Fruit fly (Drosophila melanogaster) whole organism, embryonic: ENCODE measurements around the gene CG43702.
A peak's percentile ranks its signal among the peaks of the same experiment; 100 is the strongest.

Source experiments
- BEAF-32 ChIP-seq: fragments of 200-800 bp; sonication (Bioruptor generic); optimal IDR thresholded peaks from 3 replicates; lab custom pipeline; 2017; ENCODE audit warnings: missing biosample characterization, missing genetic modification characterization, mild to moderate bottlenecking, moderate library complexity, missing genetic modification reagents
- Bdp1 ChIP-seq: fragments of 200-800 bp; sonication (Bioruptor generic); optimal IDR thresholded peaks from 3 replicates; lab custom pipeline; 2016; ENCODE audit warnings: missing biosample characterization, missing genetic modification characterization
- Bgb ChIP-seq: fragments of 200-800 bp; sonication (Bioruptor generic); IDR thresholded peaks from 2 replicates; pipeline ENCODE4 v1.3.6; 2022; ENCODE audit warnings: missing biosample characterization, missing genetic modification characterization; ENCODE audit not compliant: partially characterized antibody
- CG10366 ChIP-seq: fragments of 200-800 bp; sonication (Bioruptor generic); IDR thresholded peaks from 2 replicates; pipeline ENCODE4 v1.3.6; 2022; ENCODE audit warnings: missing biosample characterization, missing genetic modification characterization
- CG10431 ChIP-seq: fragments of 200-800 bp; sonication (Bioruptor generic); optimal IDR thresholded peaks from 3 replicates; lab custom pipeline; 2018; ENCODE audit warnings: missing biosample characterization, mild to moderate bottlenecking, missing genetic modification characterization
- CG11456 ChIP-seq: fragments of 200-800 bp; sonication (Bioruptor generic); IDR thresholded peaks from 3 replicates; pipeline ENCODE4 v1.3.6; 2022; ENCODE audit warnings: missing biosample characterization, missing genetic modification characterization
- CG12155 ChIP-seq: fragments of 200-800 bp; sonication (Bioruptor generic); optimal IDR thresholded peaks from 3 replicates; lab custom pipeline; 2016; ENCODE audit warnings: missing biosample characterization, missing genetic modification characterization
- CG12391 ChIP-seq: fragments of 200-800 bp; sonication (Bioruptor generic); optimal IDR thresholded peaks from 3 replicates; lab custom pipeline; 2018; ENCODE audit warnings: missing biosample characterization, mild to moderate bottlenecking, missing genetic modification characterization, moderate library complexity
- CG14860 ChIP-seq: fragments of 200-800 bp; sonication (Bioruptor generic); IDR thresholded peaks from 3 replicates; pipeline ENCODE4 v1.3.6; 2022; ENCODE audit warnings: missing biosample characterization, missing genetic modification characterization; ENCODE audit not compliant: partially characterized antibody
- CG17829 ChIP-seq: fragments of 200-800 bp; optimal IDR thresholded peaks from 2 replicates; lab custom pipeline; 2019; ENCODE audit warnings: missing biosample characterization, mild to moderate bottlenecking, missing genetic modification characterization, moderate library complexity
- CG2129 ChIP-seq: fragments of 200-800 bp; sonication (Bioruptor generic); IDR thresholded peaks from 2 replicates; pipeline ENCODE4 v1.3.6; 2022; ENCODE audit warnings: missing biosample characterization, missing genetic modification characterization; ENCODE audit not compliant: partially characterized antibody
- CG4617 ChIP-seq: fragments of 200-800 bp; sonication (Bioruptor generic); optimal IDR thresholded peaks from 3 replicates; lab custom pipeline; 2016; ENCODE audit warnings: missing biosample characterization, missing genetic modification characterization, borderline replicate concordance
- CG4820 ChIP-seq: fragments of 200-800 bp; sonication (Bioruptor generic); optimal IDR thresholded peaks from 3 replicates; lab custom pipeline; 2016; ENCODE audit warnings: missing biosample characterization, missing genetic modification characterization
- CG9797 ChIP-seq: fragments of 200-800 bp; sonication (Bioruptor generic); optimal IDR thresholded peaks from 3 replicates; lab custom pipeline; 2018; ENCODE audit warnings: missing biosample characterization, mild to moderate bottlenecking, missing genetic modification characterization
- Camta ChIP-seq: fragments of 200-800 bp; sonication (Bioruptor generic); optimal IDR thresholded peaks from 2 replicates; lab custom pipeline; 2016; ENCODE audit warnings: missing biosample characterization, missing genetic modification characterization
- Dll ChIP-seq: fragments of 200-800 bp; sonication (Bioruptor generic); IDR thresholded peaks from 4 replicates; pipeline ENCODE4 v1.3.6; 2022; ENCODE audit warnings: missing biosample characterization, missing genetic modification characterization; ENCODE audit not compliant: partially characterized antibody
- Dp ChIP-seq: fragments of 200-800 bp; sonication (Bioruptor generic); optimal IDR thresholded peaks from 2 replicates; lab custom pipeline; 2018; ENCODE audit warnings: missing biosample characterization, mild to moderate bottlenecking, missing genetic modification characterization, moderate library complexity
- Dref ChIP-seq: fragments of 200-800 bp; sonication (Bioruptor generic); IDR thresholded peaks from 2 replicates; pipeline ENCODE4 v1.3.6; 2022; ENCODE audit warnings: missing biosample characterization, missing genetic modification characterization
- Lpt ChIP-seq: fragments of >200 bp; optimal IDR thresholded peaks from 2 replicates; lab custom pipeline; 2018; ENCODE audit warnings: missing biosample characterization, missing genetic modification characterization
- MBD-R2 ChIP-seq: fragments of 200-800 bp; sonication (Bioruptor generic); IDR thresholded peaks from 2 replicates; pipeline ENCODE4 v1.3.6; 2022; ENCODE audit warnings: missing biosample characterization, missing genetic modification characterization
- Max ChIP-seq: fragments of 200-800 bp; sonication (Bioruptor generic); optimal IDR thresholded peaks from 2 replicates; lab custom pipeline; 2016; ENCODE audit warnings: missing biosample characterization, mild to moderate bottlenecking, missing genetic modification characterization
- Opbp ChIP-seq: fragments of 200-800 bp; sonication (Bioruptor generic); IDR thresholded peaks from 3 replicates; pipeline ENCODE4 v1.3.6; 2022; ENCODE audit warnings: missing biosample characterization, missing genetic modification characterization; ENCODE audit not compliant: partially characterized antibody
- Rfx ChIP-seq: fragments of 200-800 bp; sonication (Bioruptor generic); IDR thresholded peaks from 2 replicates; pipeline ENCODE4 v1.3.6; 2022; ENCODE audit warnings: missing biosample characterization, missing genetic modification characterization
- Scr ChIP-seq: fragments of 200-800 bp; sonication (Bioruptor generic); IDR thresholded peaks from 2 replicates; pipeline ENCODE4 v1.3.6; 2022; ENCODE audit warnings: missing biosample characterization, missing genetic modification characterization; ENCODE audit not compliant: partially characterized antibody
- abd-A ChIP-seq: fragments of 200-800 bp; sonication (Bioruptor generic); optimal IDR thresholded peaks from 3 replicates; lab custom pipeline; 2019; ENCODE audit warnings: missing biosample characterization, mild to moderate bottlenecking, missing genetic modification characterization, moderate library complexity
- ac ChIP-seq: fragments of 200-800 bp; sonication (Bioruptor generic); optimal IDR thresholded peaks from 3 replicates; lab custom pipeline; 2017; ENCODE audit warnings: missing biosample characterization, mild to moderate bottlenecking, missing genetic modification characterization
- bbx ChIP-seq: fragments of 200-800 bp; sonication (Bioruptor generic); IDR thresholded peaks from 2 replicates; pipeline ENCODE4 v1.3.6; 2022; ENCODE audit warnings: missing biosample characterization, missing genetic modification characterization; ENCODE audit not compliant: partially characterized antibody
- dati ChIP-seq: fragments of 200-800 bp; sonication (Bioruptor generic); IDR thresholded peaks from 2 replicates; pipeline ENCODE4 v1.3.6; 2022; ENCODE audit warnings: missing biosample characterization, missing genetic modification characterization
- dm ChIP-seq: fragments of 200-800 bp; sonication (Bioruptor generic); optimal IDR thresholded peaks from 3 replicates; lab custom pipeline; 2016; ENCODE audit warnings: missing biosample characterization, missing genetic modification characterization
- gfzf ChIP-seq: fragments of 200-800 bp; sonication (Bioruptor generic); optimal IDR thresholded peaks from 2 replicates; lab custom pipeline; 2016; ENCODE audit warnings: missing biosample characterization, mild to moderate bottlenecking, missing genetic modification characterization, moderate library complexity
- gt ChIP-seq: fragments of 200-800 bp; sonication (Bioruptor generic); IDR thresholded peaks from 2 replicates; pipeline ENCODE4 v1.3.6; 2022; ENCODE audit warnings: missing biosample characterization, missing genetic modification characterization
- hbn ChIP-seq: fragments of 200-800 bp; sonication (Bioruptor generic); IDR thresholded peaks from 2 replicates; pipeline ENCODE4 v1.3.6; 2022; ENCODE audit warnings: missing biosample characterization, missing genetic modification characterization; ENCODE audit not compliant: partially characterized antibody
- her ChIP-seq: fragments of 200-800 bp; sonication (Bioruptor generic); optimal IDR thresholded peaks from 2 replicates; lab custom pipeline; 2016; ENCODE audit warnings: missing biosample characterization, missing genetic modification characterization
- hkb ChIP-seq, 2 experiments: fragments of 200-800 bp in 1 of 2; fragments of >200 bp in 1 of 2; sonication (Bioruptor generic) in 1 of 2; IDR thresholded peaks in 1 of 2; optimal IDR thresholded peaks in 1 of 2; 2 replicates each; pipeline versions ENCODE4 v1.3.6 to Lab custom; 2017 to 2022; ENCODE audit warnings: missing biosample characterization in 1 of 2, missing genetic modification characterization in 1 of 2
- inv ChIP-seq: fragments of 200-800 bp; sonication (Bioruptor generic); IDR thresholded peaks from 2 replicates; pipeline ENCODE4 v1.3.6; 2022; ENCODE audit warnings: missing biosample characterization, missing genetic modification characterization; ENCODE audit not compliant: partially characterized antibody
- kni ChIP-seq: fragments of 200-800 bp; sonication (Bioruptor generic); optimal IDR thresholded peaks from 3 replicates; lab custom pipeline; 2017; ENCODE audit warnings: mild to moderate bottlenecking, missing biosample characterization, missing genetic modification reagents, missing genetic modification characterization
- mld ChIP-seq: fragments of 200-800 bp; sonication (Bioruptor generic); IDR thresholded peaks from 3 replicates; pipeline ENCODE4 v1.3.6; 2022; ENCODE audit warnings: missing biosample characterization, missing genetic modification characterization; ENCODE audit not compliant: partially characterized antibody
- pnt ChIP-seq: fragments of 200-800 bp; sonication (Bioruptor generic); optimal IDR thresholded peaks from 3 replicates; lab custom pipeline; 2016; ENCODE audit warnings: missing biosample characterization, missing genetic modification characterization
- sens-2 ChIP-seq: fragments of 200-800 bp; sonication (Bioruptor generic); IDR thresholded peaks from 2 replicates; pipeline ENCODE4 v1.3.6; 2022; ENCODE audit warnings: missing biosample characterization, missing genetic modification characterization
- so ChIP-seq: fragments of 200-800 bp; sonication (Bioruptor generic); IDR thresholded peaks from 3 replicates; pipeline ENCODE4 v1.3.6; 2022; ENCODE audit warnings: missing biosample characterization, missing genetic modification characterization
- stwl ChIP-seq: fragments of 200-800 bp; sonication (Bioruptor generic); optimal IDR thresholded peaks from 3 replicates; lab custom pipeline; 2018; ENCODE audit warnings: missing biosample characterization, mild to moderate bottlenecking, missing genetic modification characterization, moderate library complexity
- tin ChIP-seq: fragments of 200-800 bp; sonication (Bioruptor generic); optimal IDR thresholded peaks from 3 replicates; lab custom pipeline; 2016; ENCODE audit warnings: missing biosample characterization, missing genetic modification characterization
- tio ChIP-seq: fragments of 200-800 bp; sonication (Bioruptor generic); optimal IDR thresholded peaks from 2 replicates; lab custom pipeline; 2017; ENCODE audit warnings: missing biosample characterization, missing genetic modification characterization, inconsistent platforms
- tna ChIP-seq: fragments of 200-800 bp; sonication (Bioruptor generic); IDR thresholded peaks from 2 replicates; pipeline ENCODE4 v1.3.6; 2022; ENCODE audit warnings: missing biosample characterization, missing genetic modification characterization; ENCODE audit not compliant: partially characterized antibody
- trem ChIP-seq: fragments of 200-800 bp; optimal IDR thresholded peaks from 3 replicates; lab custom pipeline; 2019; ENCODE audit warnings: missing biosample characterization, mild to moderate bottlenecking, missing genetic modification characterization, moderate library complexity
- vnd ChIP-seq: fragments of 200-800 bp; sonication (Bioruptor generic); IDR thresholded peaks from 3 replicates; pipeline ENCODE4 v1.3.6; 2022; ENCODE audit warnings: missing biosample characterization, missing genetic modification characterization; ENCODE audit not compliant: partially characterized antibody
- zen ChIP-seq: fragments of 200-800 bp; sonication (Bioruptor generic); optimal IDR thresholded peaks from 3 replicates; lab custom pipeline; 2018; ENCODE audit warnings: missing biosample characterization, mild to moderate bottlenecking, missing genetic modification characterization, moderate library complexity
- zen2 ChIP-seq: fragments of 200-800 bp; sonication (Bioruptor generic); IDR thresholded peaks from 3 replicates; pipeline ENCODE4 v1.3.6; 2022; ENCODE audit warnings: missing biosample characterization, missing genetic modification characterization; ENCODE audit not compliant: partially characterized antibody

CG43702 gene

dm6 chr3L:21334999-21335631 is 36.6 kb downstream of the CG43702 start, which contains the start of gene Tsr1 (continued):
- TF ChIP-seq hkb (optimal IDR thresholded peaks at IDR 0.05; lab: Kevin White, UChicago) (no peak), hkb (GFP tag; IDR thresholded peaks at IDR 0.05; lab: Robert Waterston, UW) (no peak), zen (tag; lab: Kevin White, UChicago) (no peak), dm (peak; percentile 96), tin (no peak), inv (peak; percentile 70), tio (GFP tag; lab: Kevin White, UChicago) (no peak), kni (GFP tag; lab: Kevin White, UChicago) (no peak), Bdp1 (GFP tag; lab: Kevin White, UChicago) (no peak), Rfx (GFP tag; lab: Robert Waterston, UW) (peak; percentile 14; the same call in 1 of the 2 replicates), Lpt (GFP tag; lab: Kevin White, UChicago) (no peak), CG10431 (GFP tag; lab: Kevin White, UChicago) (no peak), tna (GFP tag; lab: Robert Waterston, UW) (peak; percentile 67), ac (GFP tag; lab: Kevin White, UChicago) (no peak), Max (GFP tag; lab: Kevin White, UChicago) (peak; percentile 76), Dref (peak; percentile 80), CG4820 (no peak), CG11456 (GFP tag; lab: Robert Waterston, UW) (no peak), CG2129 (GFP tag; lab: Robert Waterston, UW) (peak; percentile 67), Opbp (GFP tag; lab: Robert Waterston, UW) (peak; percentile 89), gfzf (peak; percentile 19), hbn (GFP tag; lab: Robert Waterston, UW) (peak; percentile 83), CG17829 (tag; lab: Kevin White, UChicago) (no peak), Dll (GFP tag; lab: Robert Waterston, UW) (peak; percentile 88), Bgb (GFP tag; lab: Robert Waterston, UW) (peak; percentile 92), Dp (GFP tag; lab: Kevin White, UChicago) (peak; percentile 88), sens-2 (GFP tag; lab: Robert Waterston, UW) (no peak), CG9797 (GFP tag; lab: Kevin White, UChicago) (peak; percentile 12), CG4617 (GFP tag; lab: Kevin White, UChicago) (peak; percentile 32), mld (GFP tag; lab: Robert Waterston, UW) (peak; percentile 82), Camta (GFP tag; lab: Kevin White, UChicago) (no peak), pnt (GFP tag; lab: Kevin White, UChicago) (no peak), stwl (tag; lab: Kevin White, UChicago) (peak; percentile 43), CG12391 (tag; lab: Kevin White, UChicago) (no peak), Scr (GFP tag; lab: Robert Waterston, UW) (peak; percentile 89), MBD-R2 (GFP tag; lab: Robert Waterston, UW) (peak; percentile 47), CG14860 (GFP tag; lab: Robert Waterston, UW) (peak; percentile 69), bbx (peak; percentile 92), trem (tag; lab: Kevin White, UChicago) (peak; percentile 47), abd-A (tag; lab: Kevin White, UChicago) (no peak), her (GFP tag; lab: Kevin White, UChicago) (peak; percentile 39), so (GFP tag; lab: Robert Waterston, UW) (no peak), BEAF-32 (GFP tag; lab: Kevin White, UChicago) (peak; percentile 82), gt (no peak), CG10366 (no peak), CG12155 (GFP tag; lab: Kevin White, UChicago) (no peak), vnd (GFP tag; lab: Robert Waterston, UW) (peak; percentile 79), dati (GFP tag; lab: Robert Waterston, UW) (no peak), zen2 (GFP tag; lab: Robert Waterston, UW) (peak; percentile 94)
